Fruit fly (Drosophila melanogaster) whole organism, embryonic: ENCODE results near the gene Nelf-E.

Source experiments
- CG10462 ChIP-seq: fragments of 200-800 bp; sonication (Bioruptor generic); optimal IDR thresholded peaks from 2 replicates; lab custom pipeline; 2016; ENCODE audit warnings: missing biosample characterization, missing genetic modification characterization
- CG11398 ChIP-seq: fragments of 200-800 bp; sonication (Bioruptor generic); optimal IDR thresholded peaks from 2 replicates; lab custom pipeline; 2016; ENCODE audit warnings: missing biosample characterization, missing genetic modification characterization
- CG13624 ChIP-seq: fragments of 200-800 bp; sonication (Bioruptor generic); optimal IDR thresholded peaks from 2 replicates; lab custom pipeline; 2016; ENCODE audit warnings: missing biosample characterization, missing genetic modification characterization
- CG13775 ChIP-seq: fragments of 200-800 bp; sonication (Bioruptor generic); optimal IDR thresholded peaks from 3 replicates; lab custom pipeline; 2017; ENCODE audit warnings: missing biosample characterization, mild to moderate bottlenecking, missing genetic modification characterization
- CG14441 ChIP-seq: fragments of 200-800 bp; sonication (Bioruptor generic); IDR thresholded peaks from 2 replicates; pipeline ENCODE4 v1.3.6; 2022; ENCODE audit warnings: missing biosample characterization, missing genetic modification characterization
- CG16815 ChIP-seq: fragments of 200-800 bp; sonication (Bioruptor generic); optimal IDR thresholded peaks from 3 replicates; lab custom pipeline; 2017; ENCODE audit warnings: missing biosample characterization, mild to moderate bottlenecking, missing genetic modification characterization
- CG17359 ChIP-seq: fragments of 200-800 bp; sonication (Bioruptor generic); optimal IDR thresholded peaks from 3 replicates; lab custom pipeline; 2018; ENCODE audit warnings: missing biosample characterization, mild to moderate bottlenecking, missing genetic modification characterization, moderate library complexity
- CG17802 ChIP-seq: fragments of 200-800 bp; sonication (Bioruptor generic); optimal IDR thresholded peaks from 2 replicates; lab custom pipeline; 2018; ENCODE audit warnings: missing biosample characterization, mild to moderate bottlenecking, missing genetic modification characterization, moderate library complexity
- CG32532 ChIP-seq: fragments of 200-800 bp; sonication (Bioruptor generic); IDR thresholded peaks from 2 replicates; pipeline ENCODE4 v1.3.6; 2022; ENCODE audit warnings: missing biosample characterization, missing genetic modification characterization
- CG34224 ChIP-seq: fragments of 200-800 bp; sonication (Bioruptor generic); IDR thresholded peaks from 3 replicates; pipeline ENCODE4 v1.3.6; 2022; ENCODE audit warnings: missing biosample characterization, missing genetic modification characterization; ENCODE audit not compliant: partially characterized antibody
- CG42726 ChIP-seq: fragments of 200-800 bp; sonication (Bioruptor generic); IDR thresholded peaks from 2 replicates; pipeline ENCODE4 v1.3.6; 2022; ENCODE audit warnings: missing biosample characterization, missing genetic modification characterization; ENCODE audit not compliant: partially characterized antibody
- CG4360 ChIP-seq: fragments of 200-800 bp; sonication (Bioruptor generic); IDR thresholded peaks from 2 replicates; pipeline ENCODE4 v1.3.6; 2022; ENCODE audit warnings: missing biosample characterization, missing genetic modification characterization
- CG4707 ChIP-seq: fragments of 200-800 bp; sonication (Bioruptor generic); optimal IDR thresholded peaks from 2 replicates; lab custom pipeline; 2018; ENCODE audit warnings: missing biosample characterization, mild to moderate bottlenecking, missing genetic modification characterization, moderate library complexity
- CG4820 ChIP-seq: fragments of 200-800 bp; sonication (Bioruptor generic); optimal IDR thresholded peaks from 3 replicates; lab custom pipeline; 2016; ENCODE audit warnings: missing biosample characterization, missing genetic modification characterization
- CG5245 ChIP-seq: fragments of 200-800 bp; sonication (Bioruptor generic); optimal IDR thresholded peaks from 3 replicates; lab custom pipeline; 2016; ENCODE audit warnings: missing biosample characterization, missing genetic modification characterization
- CG6854 ChIP-seq: fragments of 200-800 bp; sonication (Bioruptor generic); optimal IDR thresholded peaks from 3 replicates; lab custom pipeline; 2017; ENCODE audit warnings: missing biosample characterization, mild to moderate bottlenecking, missing genetic modification characterization
- CG7928 ChIP-seq: fragments of 200-800 bp; sonication (Bioruptor generic); optimal IDR thresholded peaks from 2 replicates; lab custom pipeline; 2017; ENCODE audit warnings: missing biosample characterization, mild to moderate bottlenecking, missing genetic modification characterization
- CG8765 ChIP-seq: fragments of 200-800 bp; sonication (Bioruptor generic); IDR thresholded peaks from 2 replicates; pipeline ENCODE4 v1.3.6; 2022; ENCODE audit warnings: missing biosample characterization, missing genetic modification characterization
- CG9215 ChIP-seq: fragments of 200-800 bp; sonication (Bioruptor generic); IDR thresholded peaks from 2 replicates; pipeline ENCODE4 v1.3.6; 2022; ENCODE audit warnings: missing biosample characterization, missing genetic modification characterization
- ERR ChIP-seq: fragments of 200-800 bp; sonication (Bioruptor generic); optimal IDR thresholded peaks from 2 replicates; lab custom pipeline; 2016; ENCODE audit warnings: missing biosample characterization, missing genetic modification characterization
- HmgZ ChIP-seq: fragments of 200-800 bp; sonication (Bioruptor generic); optimal IDR thresholded peaks from 2 replicates; lab custom pipeline; 2018; ENCODE audit warnings: missing biosample characterization, mild to moderate bottlenecking, missing genetic modification characterization
- Hmx ChIP-seq: fragments of 200-800 bp; sonication (Bioruptor generic); optimal IDR thresholded peaks from 2 replicates; lab custom pipeline; 2016; ENCODE audit warnings: missing biosample characterization, missing genetic modification characterization
- Hr78 ChIP-seq, 2 experiments: fragments of 200-800 bp in 1 of 2; fragments of >200 bp in 1 of 2; sonication (Bioruptor generic) in 1 of 2; optimal IDR thresholded peaks; 2 replicates each; lab custom pipeline; 2017 to 2019; ENCODE audit warnings: missing biosample characterization in 2 of 2, missing genetic modification characterization in 2 of 2, mild to moderate bottlenecking in 1 of 2, moderate library complexity in 1 of 2
- Jarid2 ChIP-seq: fragments of 200-800 bp; sonication (Bioruptor generic); optimal IDR thresholded peaks from 3 replicates; lab custom pipeline; 2017; ENCODE audit warnings: mild to moderate bottlenecking, missing biosample characterization, missing genetic modification reagents, missing genetic modification characterization
- Lim3 ChIP-seq: fragments of 200-800 bp; sonication (Bioruptor generic); IDR thresholded peaks from 2 replicates; pipeline ENCODE4 v1.3.6; 2022; ENCODE audit warnings: missing biosample characterization, missing genetic modification characterization
- Med ChIP-seq: fragments of 200-800 bp; sonication (Bioruptor generic); peaks from one replicate; lab custom pipeline; 2016; ENCODE audit warnings: missing biosample characterization, missing genetic modification characterization, mild to moderate bottlenecking, inconsistent platforms, moderate library complexity
- Mes4 ChIP-seq: fragments of 200-800 bp; sonication (Bioruptor generic); optimal IDR thresholded peaks from 2 replicates; lab custom pipeline; 2016; ENCODE audit warnings: missing biosample characterization, missing genetic modification characterization
- NFAT ChIP-seq: fragments of 200-800 bp; sonication (Bioruptor generic); IDR thresholded peaks from 2 replicates; pipeline ENCODE4 v1.3.6; 2022; ENCODE audit warnings: missing biosample characterization, missing genetic modification characterization
- Nf-YC ChIP-seq: fragments of 200-800 bp; optimal IDR thresholded peaks from 3 replicates; lab custom pipeline; 2019; ENCODE audit warnings: missing biosample characterization, mild to moderate bottlenecking, missing genetic modification characterization, moderate library complexity
- Oaz ChIP-seq: fragments of 200-800 bp; sonication (Bioruptor generic); IDR thresholded peaks from 2 replicates; pipeline ENCODE4 v1.3.6; 2022; ENCODE audit warnings: missing biosample characterization, missing genetic modification characterization
- Ravus ChIP-seq: fragments of 200-800 bp; sonication (Bioruptor generic); IDR thresholded peaks from 2 replicates; pipeline ENCODE4 v1.3.6; 2022; ENCODE audit warnings: missing biosample characterization, missing genetic modification characterization
- Rx ChIP-seq: fragments of 200-800 bp; sonication (Bioruptor generic); IDR thresholded peaks from 2 replicates; pipeline ENCODE4 v1.3.6; 2022; ENCODE audit warnings: missing biosample characterization, missing genetic modification characterization
- Sox100B ChIP-seq: fragments of 200-800 bp; sonication (Bioruptor generic); optimal IDR thresholded peaks from 3 replicates; lab custom pipeline; 2018; ENCODE audit warnings: missing biosample characterization, mild to moderate bottlenecking, missing genetic modification characterization
- Ssrp ChIP-seq: fragments of 200-800 bp; sonication (Bioruptor generic); optimal IDR thresholded peaks from 2 replicates; lab custom pipeline; 2018; ENCODE audit warnings: missing biosample characterization, mild to moderate bottlenecking, missing genetic modification characterization, moderate library complexity
- Trl ChIP-seq, 3 experiments: fragments of >200 bp in 2 of 3; fragments of 200-800 bp in 1 of 3; sonication (Bioruptor generic) in 1 of 3; optimal IDR thresholded peaks; 2 replicates in 1 of 3; 3 replicates in 2 of 3; lab custom pipeline; 2016 to 2017; ENCODE audit warnings: missing biosample characterization in 1 of 3, missing genetic modification characterization in 1 of 3
- al ChIP-seq: fragments of 200-800 bp; sonication (Bioruptor generic); IDR thresholded peaks from 2 replicates; pipeline ENCODE4 v1.3.6; 2022; ENCODE audit warnings: missing biosample characterization, missing genetic modification characterization
- caup ChIP-seq: fragments of 200-800 bp; sonication (Bioruptor generic); optimal IDR thresholded peaks from 3 replicates; lab custom pipeline; 2017; ENCODE audit warnings: missing biosample characterization, mild to moderate bottlenecking, missing genetic modification characterization, moderate library complexity; ENCODE audit not compliant: severe bottlenecking
- crp ChIP-seq, 2 experiments: fragments of 200-800 bp; sonication (Bioruptor generic); optimal IDR thresholded peaks; 2 replicates in 1 of 2; 3 replicates in 1 of 2; lab custom pipeline; 2017; ENCODE audit warnings: missing biosample characterization in 2 of 2, missing genetic modification characterization in 2 of 2, mild to moderate bottlenecking in 1 of 2, moderate library complexity in 1 of 2
- danr ChIP-seq: fragments of 200-800 bp; sonication (Bioruptor generic); IDR thresholded peaks from 2 replicates; pipeline ENCODE4 v1.3.6; 2022; ENCODE audit warnings: missing biosample characterization, missing genetic modification characterization
- fru ChIP-seq: fragments of >200 bp; optimal IDR thresholded peaks from 2 replicates; lab custom pipeline; 2017
- gro ChIP-seq: fragments of 200-800 bp; sonication (Bioruptor generic); optimal IDR thresholded peaks from 2 replicates; lab custom pipeline; 2016; ENCODE audit warnings: missing biosample characterization, missing genetic modification characterization
- kay ChIP-seq: fragments of 200-800 bp; sonication (Bioruptor generic); optimal IDR thresholded peaks from 2 replicates; lab custom pipeline; 2016; ENCODE audit warnings: missing biosample characterization, missing genetic modification characterization
- nerfin-1 ChIP-seq: fragments of 200-800 bp; sonication (Bioruptor generic); optimal IDR thresholded peaks from 3 replicates; lab custom pipeline; 2019; ENCODE audit warnings: missing biosample characterization, mild to moderate bottlenecking, missing genetic modification characterization, moderate library complexity
- odd ChIP-seq: fragments of 200-800 bp; sonication (Bioruptor generic); optimal IDR thresholded peaks from 2 replicates; lab custom pipeline; 2017; ENCODE audit warnings: missing biosample characterization, mild to moderate bottlenecking, missing genetic modification characterization
- pho ChIP-seq: fragments of 200-800 bp; sonication (Bioruptor generic); optimal IDR thresholded peaks from 2 replicates; lab custom pipeline; 2016; ENCODE audit warnings: missing biosample characterization, missing genetic modification characterization
- sens-2 ChIP-seq: fragments of 200-800 bp; sonication (Bioruptor generic); IDR thresholded peaks from 2 replicates; pipeline ENCODE4 v1.3.6; 2022; ENCODE audit warnings: missing biosample characterization, missing genetic modification characterization
- sim ChIP-seq: fragments of 200-800 bp; sonication (Bioruptor generic); IDR thresholded peaks from 2 replicates; pipeline ENCODE4 v1.3.6; 2022; ENCODE audit warnings: missing biosample characterization, missing genetic modification characterization
- sr ChIP-seq: fragments of 200-800 bp; sonication (Bioruptor generic); IDR thresholded peaks from 3 replicates; pipeline ENCODE4 v1.3.6; 2022; ENCODE audit warnings: missing biosample characterization, missing genetic modification characterization
- tll ChIP-seq, 2 experiments: fragments of 200-800 bp in 1 of 2; fragments of >200 bp in 1 of 2; sonication (Bioruptor generic) in 1 of 2; optimal IDR thresholded peaks; 2 replicates each; lab custom pipeline; 2017 to 2019; ENCODE audit warnings: missing biosample characterization in 2 of 2, missing genetic modification characterization in 2 of 2, mild to moderate bottlenecking in 1 of 2, moderate library complexity in 1 of 2
- tx ChIP-seq: fragments of 200-800 bp; sonication (Bioruptor generic); optimal IDR thresholded peaks from 2 replicates; lab custom pipeline; 2016; ENCODE audit warnings: missing biosample characterization, missing genetic modification characterization
- wdn ChIP-seq: fragments of 200-800 bp; sonication (Bioruptor generic); IDR thresholded peaks from 2 replicates; pipeline ENCODE4 v1.3.6; 2022; ENCODE audit warnings: missing biosample characterization, missing genetic modification characterization

Nelf-E gene

DNA sequence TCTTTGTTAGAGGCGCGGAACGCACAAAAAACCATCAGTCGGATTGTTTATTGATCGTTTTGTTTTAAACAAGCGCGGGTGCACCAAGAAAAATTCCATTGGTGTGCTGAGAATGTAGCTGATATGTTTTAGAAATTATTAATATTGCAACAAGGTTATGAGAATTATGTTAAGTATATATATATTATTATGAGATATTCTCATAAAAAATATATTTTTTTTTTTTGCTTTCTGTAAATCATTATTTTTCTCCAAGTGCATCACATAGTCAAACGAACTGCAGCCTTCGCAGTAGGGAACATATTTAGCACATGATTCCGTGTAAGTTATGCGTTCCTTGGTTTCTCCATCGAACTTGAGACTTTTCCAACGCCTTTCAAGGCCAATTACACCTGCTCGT, 28.3 kb upstream of the Nelf-E start (continued):
- TF ChIP-seq Jarid2 (GFP tag; lab: Kevin White, UChicago) (peak; percentile 38), CG32532 (peak; percentile 78), danr (GFP tag; lab: Robert Waterston, UW) (peak; percentile 21; the same call in 1 of the 2 replicates), Hr78 (GFP tag; optimal IDR thresholded peaks at IDR 0.05; lab: Kevin White, UChicago) (peak in 1 of 2 experiments; percentile 49), CG42726 (GFP tag; lab: Robert Waterston, UW) (no peak), Sox100B (GFP tag; lab: Kevin White, UChicago) (peak; percentile 71), CG11398 (GFP tag; lab: Kevin White, UChicago) (no peak), CG4360 (no peak), CG16815 (GFP tag; lab: Kevin White, UChicago) (no peak), sens-2 (GFP tag; lab: Robert Waterston, UW) (no peak), NFAT (peak; percentile 47; the same call in 1 of the 2 replicates), CG10462 (GFP tag; lab: Kevin White, UChicago) (no peak), nerfin-1 (peak; percentile 29), wdn (GFP tag; lab: Robert Waterston, UW) (0 out of 2 replicates have a peak, but pooled peaks have one; percentile 24), gro (GFP tag; lab: Kevin White, UChicago) (no peak), al (peak; percentile 65), sr (GFP tag; lab: Robert Waterston, UW) (no peak), CG8765 (GFP tag; lab: Robert Waterston, UW) (no peak), Rx (peak; percentile 47; the same call in 1 of the 2 replicates), kay (GFP tag; lab: Kevin White, UChicago) (no peak), fru (lab: Kevin White, UChicago) (no peak), sim (no peak), CG13775 (GFP tag; lab: Kevin White, UChicago) (peak; percentile 33), Ssrp (tag; lab: Kevin White, UChicago) (peak; percentile 42), Ravus (GFP tag; lab: Robert Waterston, UW) (peak; percentile 45), CG14441 (GFP tag; lab: Robert Waterston, UW) (peak; percentile 77), tll (GFP tag; optimal IDR thresholded peaks at IDR 0.05; lab: Kevin White, UChicago) (no peak), Hmx (GFP tag; lab: Kevin White, UChicago) (no peak), CG17359 (tag; lab: Kevin White, UChicago) (peak; percentile 65), Nf-YC (tag; lab: Kevin White, UChicago) (peak; percentile 71), ERR (GFP tag; lab: Kevin White, UChicago) (no peak), Med (GFP tag; lab: Kevin White, UChicago) (peak; percentile 63), Lim3 (GFP tag; lab: Robert Waterston, UW) (no peak), CG34224 (no peak), crp (GFP tag; optimal IDR thresholded peaks at IDR 0.05; lab: Kevin White, UChicago) (no peak), CG6854 (GFP tag; lab: Kevin White, UChicago) (no peak), HmgZ (no peak), tx (GFP tag; lab: Kevin White, UChicago) (no peak), Oaz (GFP tag; lab: Robert Waterston, UW) (no peak; the same call in 1 of the 2 replicates), pho (GFP tag; lab: Kevin White, UChicago) (no peak), Trl (optimal IDR thresholded peaks at IDR 0.05; lab: Kevin White, UChicago) (no peak), Trl (GFP tag; optimal IDR thresholded peaks at IDR 0.05; lab: Kevin White, UChicago) (no peak), Mes4 (GFP tag; lab: Kevin White, UChicago) (no peak), CG7928 (GFP tag; lab: Kevin White, UChicago) (no peak), CG5245 (no peak), CG4820 (no peak), CG17802 (tag; lab: Kevin White, UChicago) (peak; percentile 5), CG9215 (peak; percentile 65; the same call in 1 of the 2 replicates), CG13624 (GFP tag; lab: Kevin White, UChicago) (no peak), caup (GFP tag; lab: Kevin White, UChicago) (peak; percentile 66), odd (GFP tag; lab: Kevin White, UChicago) (no peak), CG4707 (no peak)
